Fruit fly (Drosophila melanogaster): ENCODE data around the gene CG2126.

Gene CG2126

dm6 chr3R:31741278-31741677, 35.2 kb downstream of the CG2126 start:
- TF ChIP-seq noc (tag; optimal IDR thresholded peaks at IDR 0.05): no peak

dm6 chr3R:31739067-31739786, 37.2 kb downstream of the CG2126 start:
- TF ChIP-seq noc (tag; optimal IDR thresholded peaks at IDR 0.05): no peak

dm6 chr3R:31738060-31738619, 38.3 kb downstream of the CG2126 start, which contains the start of gene eEF1alpha2:
Gene eEF1alpha2, plus strand, starts transcription at chr3R:31738468.
- TF ChIP-seq noc (tag; optimal IDR thresholded peaks at IDR 0.05): no peak

dm6 chr3R:31736776-31737175, 39.7 kb downstream of the CG2126 start, which contains the start of the genes CstF50 and CG11563:
Gene CstF50, minus strand, starts transcription at chr3R:31736963.
Gene CG11563, plus strand, starts transcription at chr3R:31737035.
- no peak for TF ChIP-seq noc (tag; optimal IDR thresholded peaks at IDR 0.05)

dm6 chr3R:31727773-31728172, 48.7 kb downstream of the CG2126 start:
- TF ChIP-seq noc (tag; optimal IDR thresholded peaks at IDR 0.05): no peak

dm6 chr3R:31726286-31726685, 50.2 kb downstream of the CG2126 start:
- no peak for TF ChIP-seq noc (tag; optimal IDR thresholded peaks at IDR 0.05)

- no peak for TF ChIP-seq noc (tag; optimal IDR thresholded peaks at IDR 0.05)
These were observed 50.8 kb downstream of the CG2126 start for dm6 chr3R:31725486-31726227.

All from whole organism, larva.